Worm (Caenorhabditis elegans) whole organism, late embryonic: ENCODE measurements around the gene Y49F6B.2.

Source experiments
- C38D4.7 ChIP-seq: fragments of 200-800 bp; sonication (Bioruptor generic); optimal IDR thresholded peaks from 2 replicates; lab custom pipeline; 2018; ENCODE audit warnings: mild to moderate bottlenecking, missing genetic modification characterization, moderate library complexity, missing compliant biosample characterization
- F13H6.1 ChIP-seq: sonication (generic microtip); optimal IDR thresholded peaks from 2 replicates; lab custom pipeline; 2016; ENCODE audit warnings: missing genetic modification characterization, missing compliant biosample characterization
- K09A11.1 ChIP-seq: sonication (generic microtip); optimal IDR thresholded peaks from 2 replicates; lab custom pipeline; 2017; ENCODE audit warnings: antibody characterized with exemption, mild to moderate bottlenecking, missing genetic modification characterization, missing compliant biosample characterization; ENCODE audit not compliant: insufficient read depth
- ahr-1 ChIP-seq: sonication (generic microtip); optimal IDR thresholded peaks from 2 replicates; lab custom pipeline; 2016; ENCODE audit warnings: missing genetic modification characterization, missing compliant biosample characterization
- ets-4 ChIP-seq: sonication (generic microtip); optimal IDR thresholded peaks from 2 replicates; lab custom pipeline; 2016; ENCODE audit warnings: missing genetic modification characterization, missing compliant biosample characterization
- fkh-6 ChIP-seq: sonication (generic microtip); optimal IDR thresholded peaks from 2 replicates; lab custom pipeline; 2016; ENCODE audit warnings: missing genetic modification characterization, missing compliant biosample characterization
- hlh-8 ChIP-seq: sonication (generic microtip); optimal IDR thresholded peaks from 2 replicates; lab custom pipeline; 2016; ENCODE audit warnings: missing genotype, missing genetic modification characterization, missing compliant biosample characterization
- pag-3 ChIP-seq: sonication (generic microtip); optimal IDR thresholded peaks from 2 replicates; lab custom pipeline; 2016; ENCODE audit warnings: missing compliant biosample characterization, missing genetic modification characterization, borderline replicate concordance
- sox-4 ChIP-seq: sonication (generic microtip); optimal IDR thresholded peaks from 2 replicates; lab custom pipeline; 2017; ENCODE audit warnings: mild to moderate bottlenecking, missing genetic modification characterization, inconsistent platforms, missing compliant biosample characterization
- tbx-2 ChIP-seq: sonication (generic microtip); optimal IDR thresholded peaks from 2 replicates; lab custom pipeline; 2016; ENCODE audit warnings: missing genetic modification characterization, missing compliant biosample characterization
- unc-55 ChIP-seq: sonication (generic microtip); optimal IDR thresholded peaks from 2 replicates; lab custom pipeline; 2017; ENCODE audit warnings: missing biosample characterization, missing genetic modification reagents, missing genetic modification characterization
- unc-86 ChIP-seq: sonication (generic microtip); optimal IDR thresholded peaks from 2 replicates; lab custom pipeline; 2016; ENCODE audit warnings: missing genetic modification characterization, missing compliant biosample characterization

DNA sequence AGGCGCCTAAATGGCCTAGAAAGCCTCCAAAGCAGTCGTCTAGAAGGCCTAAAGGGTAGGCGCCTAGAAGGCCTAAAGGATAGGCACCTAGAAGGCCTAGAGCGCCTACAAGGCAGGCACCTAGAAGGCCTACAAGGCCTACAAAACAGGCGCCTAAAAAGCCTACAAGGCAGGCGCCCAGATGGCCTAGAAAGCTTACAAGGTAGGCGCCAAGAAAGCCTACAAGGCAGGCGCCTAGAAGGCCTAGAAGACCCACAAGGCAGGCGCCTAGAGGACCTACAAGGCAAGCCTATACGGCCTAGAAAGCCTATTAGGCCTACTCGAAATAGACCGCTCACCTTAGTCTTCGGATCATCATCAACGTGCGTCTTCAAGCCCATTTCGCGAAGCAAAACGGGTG lies 757 bp upstream of the Y49F6B.2 start:
- TF ChIP-seq pag-3 (tag; lab: Kevin White, UChicago) (no peak), K09A11.1 (no peak), ets-4 (tag; lab: Kevin White, UChicago) (no peak), unc-55 (GFP tag; lab: Kevin White, UChicago) (no peak), unc-86 (tag; lab: Kevin White, UChicago) (no peak), sox-4 (tag; lab: Kevin White, UChicago) (no peak), F13H6.1 (tag; lab: Kevin White, UChicago) (no peak), tbx-2 (tag; lab: Kevin White, UChicago) (no peak), hlh-8 (tag; lab: Kevin White, UChicago) (no peak), ahr-1 (no peak), fkh-6 (tag; lab: Kevin White, UChicago) (no peak), C38D4.7 (no peak)
